Worm (Caenorhabditis elegans): ENCODE data around the gene phat-5.

The phat-5 gene

DNA sequence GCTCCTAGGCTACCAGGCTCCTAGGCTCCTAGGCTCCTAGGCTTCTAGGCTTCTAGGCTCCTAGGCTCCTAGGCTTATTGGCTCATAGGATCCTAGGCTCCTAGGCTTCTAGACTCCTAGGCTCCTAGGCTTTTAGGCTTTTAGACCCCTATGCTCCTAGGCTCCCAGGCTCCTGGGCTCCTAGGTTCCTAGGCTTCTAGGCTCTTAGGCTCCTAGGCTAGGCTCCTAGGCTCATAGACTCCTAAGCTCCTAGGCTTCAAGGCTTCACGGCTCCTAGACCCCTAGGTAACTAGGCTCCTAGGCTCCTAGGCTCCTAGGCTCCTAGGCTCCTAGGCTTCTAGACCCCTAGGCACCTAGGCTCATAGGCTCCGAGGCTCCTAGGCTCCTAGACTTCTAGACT is 29.1 kb upstream of the phat-5 start:
- TF ChIP-seq lir-3 (tag; optimal IDR thresholded peaks at IDR 0.05; ENCODE audit: poor library complexity), result no peak

DNA sequence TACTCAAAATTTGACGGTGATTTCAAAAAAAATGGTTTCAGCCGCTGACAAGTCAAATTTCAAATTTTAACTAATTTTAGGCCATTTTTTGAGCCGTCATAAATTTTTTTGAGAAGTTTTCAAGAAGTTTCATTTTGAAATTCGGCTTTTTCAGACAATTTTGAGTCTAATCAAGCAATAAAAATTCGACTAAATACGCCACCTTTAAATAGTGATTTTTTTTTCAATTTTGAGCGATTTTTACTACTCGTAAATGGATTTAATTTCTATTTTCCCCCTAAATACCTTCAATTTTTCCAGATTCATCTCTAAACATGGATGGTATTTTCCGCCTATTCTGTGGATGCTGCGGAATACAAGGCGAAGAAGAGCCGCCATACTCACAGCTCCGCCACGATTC is 21.9 kb upstream of the phat-5 start, which contains the start of gene Y45G5AL.1:
Y45G5AL.1 (plus strand) TSS at position 301 of the 400 bp plus-strand sequence.
- TF ChIP-seq sup-37 (GFP tag; optimal IDR thresholded peaks at IDR 0.05) (no peak), hpl-2 (GFP tag; optimal IDR thresholded peaks at IDR 0.05) (no peak)

DNA sequence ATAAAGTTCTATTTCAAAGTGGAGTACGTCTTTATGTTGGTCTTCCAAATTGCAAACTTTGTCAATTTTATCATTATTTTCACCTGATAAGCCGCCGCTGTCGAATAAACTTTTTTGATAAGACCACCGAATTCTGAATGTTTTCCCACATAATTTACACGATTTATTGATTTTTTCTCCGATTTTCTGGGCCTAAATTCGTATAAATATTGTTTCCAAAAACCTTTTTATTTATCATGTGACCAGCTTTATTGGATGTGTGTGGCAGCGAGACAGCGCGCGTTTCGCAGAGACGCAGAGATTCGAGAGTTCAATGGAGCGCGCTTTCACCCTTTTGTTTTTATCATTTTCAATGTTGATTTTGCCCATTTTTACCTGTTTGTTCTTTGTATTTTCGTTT is 20.7 kb upstream of the phat-5 start:
- TF ChIP-seq lin-13 (GFP tag; optimal IDR thresholded peaks at IDR 0.05), result peak; percentile 80
- peak; percentile 92 for TF ChIP-seq swsn-7 (tag; optimal IDR thresholded peaks at IDR 0.05)
- peak; percentile 42 for TF ChIP-seq F16B12.6 (tag; optimal IDR thresholded peaks at IDR 0.05)
- no peak for TF ChIP-seq ces-1 (GFP tag; optimal IDR thresholded peaks at IDR 0.05)
- peak; percentile 91 for TF ChIP-seq nhr-85 (tag)
- no peak for TF ChIP-seq Y116A8C.19 (tag; optimal IDR thresholded peaks at IDR 0.05; ENCODE audit: borderline replicate concordance)
- TF ChIP-seq ceh-63 (GFP tag; optimal IDR thresholded peaks at IDR 0.05), result no peak
- no peak for TF ChIP-seq zag-1 (tag; optimal IDR thresholded peaks at IDR 0.05)
- peak; percentile 81 to 86 for TF ChIP-seq lin-35 (GFP tag; optimal IDR thresholded peaks at IDR 0.05)
- peak; percentile 92 for TF ChIP-seq nhr-47 (tag; optimal IDR thresholded peaks at IDR 0.05)
- TF ChIP-seq ama-1 (optimal IDR thresholded peaks at IDR 0.05), result no peak
- no peak for TF ChIP-seq nhr-76 (tag; optimal IDR thresholded peaks at IDR 0.05)
- TF ChIP-seq lin-15B (tag; optimal IDR thresholded peaks at IDR 0.05), result peak; percentile 23
- TF ChIP-seq hpl-2 (GFP tag; optimal IDR thresholded peaks at IDR 0.05), result no peak
- peak; percentile 70 for TF ChIP-seq unc-130 (tag; optimal IDR thresholded peaks at IDR 0.05)
- TF ChIP-seq ztf-4 (tag; optimal IDR thresholded peaks at IDR 0.05), result peak; percentile 67
- peak; percentile 86 for TF ChIP-seq irx-1 (tag; optimal IDR thresholded peaks at IDR 0.05)
- peak; percentile 59 for TF ChIP-seq fos-1 (tag; optimal IDR thresholded peaks at IDR 0.05)
- TF ChIP-seq nhr-19 (GFP tag; conservative IDR thresholded peaks at IDR 0.05), result peak; percentile 90
- peak; percentile 84 to 85 for TF ChIP-seq efl-1 (optimal IDR thresholded peaks at IDR 0.05)
- TF ChIP-seq efl-1 (GFP tag; optimal IDR thresholded peaks at IDR 0.05 in 1 of 2), result peak; percentile 77 to 97
- TF ChIP-seq fkh-4 (tag; optimal IDR thresholded peaks at IDR 0.05; ENCODE audit: borderline replicate concordance), result peak; percentile 63
- TF ChIP-seq tlp-1 (tag; optimal IDR thresholded peaks at IDR 0.05), result no peak
- peak; percentile 61 for TF ChIP-seq egl-13 (tag; optimal IDR thresholded peaks at IDR 0.05)
- peak; percentile 76 for TF ChIP-seq sup-37 (GFP tag; optimal IDR thresholded peaks at IDR 0.05)
- TF ChIP-seq dsc-1 (tag; optimal IDR thresholded peaks at IDR 0.05), result peak; percentile 95
- TF ChIP-seq nhr-11 (tag; optimal IDR thresholded peaks at IDR 0.05), result peak; percentile 20
- TF ChIP-seq ceh-82 (tag; optimal IDR thresholded peaks at IDR 0.05), result peak; percentile 26 to 86 (median 73)
- peak; percentile 85 for TF ChIP-seq snpc-4 (tag; optimal IDR thresholded peaks at IDR 0.05)
- 0 out of 2 replicates have a peak, but pooled peaks have one; percentile 36 for TF ChIP-seq ceh-88 (GFP tag; IDR thresholded peaks at IDR 0.05)
- peak; percentile 44 for TF ChIP-seq nhr-77 (tag; optimal IDR thresholded peaks at IDR 0.05)
- no peak for TF ChIP-seq nhr-84 (tag; optimal IDR thresholded peaks at IDR 0.05)
- TF ChIP-seq aly-2 (tag; optimal IDR thresholded peaks at IDR 0.05), result no peak
- TF ChIP-seq efl-3 (GFP tag; optimal IDR thresholded peaks at IDR 0.05), result no peak
- TF ChIP-seq sox-4 (tag; optimal IDR thresholded peaks at IDR 0.05), result peak; percentile 14
- TF ChIP-seq fkh-8 (tag; optimal IDR thresholded peaks at IDR 0.05), result peak; percentile 86
- TF ChIP-seq ets-5 (GFP tag; IDR thresholded peaks at IDR 0.05), result no peak
- TF ChIP-seq C04F5.9 (tag; optimal IDR thresholded peaks at IDR 0.05), result no peak
- no peak for TF ChIP-seq unc-62 (GFP tag; optimal IDR thresholded peaks at IDR 0.05)
- peak; percentile 72 for TF ChIP-seq lin-39 (tag; optimal IDR thresholded peaks at IDR 0.05)
- TF ChIP-seq grh-1 (GFP tag; IDR thresholded peaks at IDR 0.05), result peak; percentile 68
- peak; percentile 90 for TF ChIP-seq nhr-90 (tag; optimal IDR thresholded peaks at IDR 0.05; ENCODE audit: poor library complexity)
- no peak for TF ChIP-seq unc-98 (GFP tag; IDR thresholded peaks at IDR 0.05)
- TF ChIP-seq unc-30 (tag; optimal IDR thresholded peaks at IDR 0.05), result no peak
- peak; percentile 71 for TF ChIP-seq vab-15 (tag; optimal IDR thresholded peaks at IDR 0.05)
- peak; percentile 22 for TF ChIP-seq fkh-10 (GFP tag; optimal IDR thresholded peaks at IDR 0.05)
- TF ChIP-seq jun-1 (tag; optimal IDR thresholded peaks at IDR 0.05), result peak; percentile 26
- peak; percentile 71 to 83 (median 78) for TF ChIP-seq dpl-1 (GFP tag; optimal IDR thresholded peaks at IDR 0.05)
- TF ChIP-seq blmp-1 (tag; optimal IDR thresholded peaks at IDR 0.05), result peak; percentile 70
- no peak for TF ChIP-seq lir-3 (tag; optimal IDR thresholded peaks at IDR 0.05; ENCODE audit: poor library complexity)
